Worm (Caenorhabditis elegans): ENCODE results near the gene F59B10.5.

Gene F59B10.5

DNA sequence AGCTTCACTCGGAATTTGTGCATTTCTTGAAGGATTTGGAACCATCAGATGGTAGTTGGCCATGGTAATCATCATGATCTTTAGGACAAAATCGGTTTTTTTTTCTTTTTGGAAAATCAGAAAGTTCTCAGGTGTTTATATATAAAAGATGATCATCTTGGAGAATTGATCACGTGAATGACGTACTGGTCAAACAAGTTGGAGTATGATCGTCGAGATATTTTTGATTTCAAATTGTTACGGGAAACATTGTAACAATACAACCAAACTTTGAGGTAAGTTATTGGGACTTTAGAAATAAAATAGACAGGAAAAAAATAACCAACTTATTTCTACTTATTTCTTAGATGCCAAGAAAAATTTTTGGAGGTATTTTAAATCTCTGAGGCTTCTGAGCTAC, 4.5 kb downstream of the F59B10.5 start, which contains the start of gene F59B10.4:
Gene F59B10.4 (minus strand): TSS at position 101 of the 400 bp plus-strand sequence.
- no peak for TF ChIP-seq mdl-1 (tag; optimal IDR thresholded peaks at IDR 0.05)
- TF ChIP-seq elt-2 (tag; optimal IDR thresholded peaks at IDR 0.05), result no peak
- no peak for TF ChIP-seq nhr-25 (tag; optimal IDR thresholded peaks at IDR 0.05)
- TF ChIP-seq tbx-2 (tag; optimal IDR thresholded peaks at IDR 0.05), result no peak
- no peak for TF ChIP-seq daf-12 (tag; optimal IDR thresholded peaks at IDR 0.05)
- TF ChIP-seq ztf-4 (tag; optimal IDR thresholded peaks at IDR 0.05), result no peak
- no peak for TF ChIP-seq ceh-28 (tag; optimal IDR thresholded peaks at IDR 0.05)
- no peak for TF ChIP-seq ceh-9 (tag; optimal IDR thresholded peaks at IDR 0.05)
- no peak for TF ChIP-seq lsy-12 (tag; optimal IDR thresholded peaks at IDR 0.05)
- no peak for TF ChIP-seq nhr-28 (tag; optimal IDR thresholded peaks at IDR 0.05)
- TF ChIP-seq ceh-16 (tag; optimal IDR thresholded peaks at IDR 0.05), result no peak
- no peak for TF ChIP-seq egl-27 (tag; optimal IDR thresholded peaks at IDR 0.05)
- TF ChIP-seq nfya-1 (tag; optimal IDR thresholded peaks at IDR 0.05; ENCODE audit: insufficient read depth), result no peak
- TF ChIP-seq ama-1 (optimal IDR thresholded peaks at IDR 0.05), result no peak

DNA sequence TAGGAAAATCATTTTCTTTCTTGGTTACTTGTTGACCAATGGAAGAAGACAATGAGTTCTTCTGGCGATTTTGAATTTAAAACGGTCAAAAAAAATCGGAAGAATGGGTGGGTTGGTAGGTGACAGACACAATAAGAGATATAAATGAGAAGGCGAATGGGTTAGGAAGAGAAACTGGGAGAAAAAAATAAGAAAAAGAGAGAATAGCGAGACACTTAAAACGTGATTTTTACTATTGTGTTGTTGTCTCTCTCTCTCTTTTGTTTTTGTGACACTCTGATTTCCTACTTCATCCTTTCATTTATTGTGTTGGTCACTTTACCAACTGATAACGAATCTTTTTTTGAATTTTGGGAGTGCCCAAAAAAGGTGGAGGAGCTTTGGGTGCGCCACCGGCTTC, 7.1 kb downstream of the F59B10.5 start:
- TF ChIP-seq nhr-23 (tag; optimal IDR thresholded peaks at IDR 0.05) (peak; percentile 40), skn-1 (tag; optimal IDR thresholded peaks at IDR 0.05) (no peak)

DNA sequence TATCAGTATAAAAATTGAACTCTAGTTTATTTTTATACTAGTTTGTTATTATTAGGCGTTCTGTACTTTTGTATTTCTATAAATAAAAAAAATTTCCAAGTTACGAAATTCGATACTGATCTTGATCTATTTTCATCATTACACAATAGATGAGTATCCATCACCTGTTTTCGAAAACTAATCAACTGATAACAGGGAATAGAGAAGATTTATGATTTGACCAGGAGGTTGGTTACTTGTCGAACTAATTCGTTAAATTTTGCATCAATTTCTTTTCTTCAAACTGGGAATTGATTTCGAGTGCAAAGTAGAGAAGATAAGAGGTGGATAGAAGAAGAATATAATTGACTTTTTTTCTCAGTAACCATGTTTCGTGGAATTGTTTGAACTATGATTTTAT, 8.1 kb downstream of the F59B10.5 start:
- TF ChIP-seq egl-5 (tag; optimal IDR thresholded peaks at IDR 0.05) (no peak), ceh-28 (tag; optimal IDR thresholded peaks at IDR 0.05) (peak; percentile 2), nhr-23 (tag; optimal IDR thresholded peaks at IDR 0.05) (peak; percentile 54)

DNA sequence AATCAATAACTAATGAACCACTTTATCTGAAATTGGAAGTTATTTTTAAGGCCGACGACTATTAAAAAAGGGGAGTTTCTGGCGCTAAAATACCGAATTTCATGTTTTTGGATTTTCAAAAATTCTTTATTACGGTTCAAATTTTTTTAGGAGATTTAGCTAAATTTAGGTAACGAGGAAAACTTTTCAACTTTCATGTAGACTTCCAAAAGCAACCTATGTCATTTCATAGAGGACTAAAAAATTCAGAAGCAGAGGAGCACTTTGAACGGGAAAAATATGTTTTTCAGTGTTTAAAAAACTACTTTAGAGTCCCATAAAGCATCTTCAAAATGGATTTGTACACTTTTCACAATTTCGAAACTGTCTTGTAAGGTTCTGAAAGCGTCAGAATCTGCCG, 10.1 kb downstream of the F59B10.5 start:
- TF ChIP-seq mml-1 (tag; optimal IDR thresholded peaks at IDR 0.05), result no peak
- no peak for TF ChIP-seq nhr-77 (tag; optimal IDR thresholded peaks at IDR 0.05)
- no peak for TF ChIP-seq ceh-9 (tag; optimal IDR thresholded peaks at IDR 0.05)
- TF ChIP-seq ceh-82 (tag; optimal IDR thresholded peaks at IDR 0.05), result no peak
- TF ChIP-seq nhr-23 (tag; optimal IDR thresholded peaks at IDR 0.05), result no peak
- TF ChIP-seq daf-12 (tag; optimal IDR thresholded peaks at IDR 0.05), result no peak
- TF ChIP-seq tbx-2 (tag; optimal IDR thresholded peaks at IDR 0.05), result no peak
- no peak for TF ChIP-seq hmg-11 (tag; optimal IDR thresholded peaks at IDR 0.05)
- no peak for TF ChIP-seq lin-39 (tag; optimal IDR thresholded peaks at IDR 0.05)
- no peak for TF ChIP-seq elt-1 (tag; optimal IDR thresholded peaks at IDR 0.05)
- TF ChIP-seq ZK546.5 (tag; optimal IDR thresholded peaks at IDR 0.05), result no peak
- no peak for TF ChIP-seq mdl-1 (tag; optimal IDR thresholded peaks at IDR 0.05)
- no peak for TF ChIP-seq lin-15B (tag; optimal IDR thresholded peaks at IDR 0.05)
- no peak for TF ChIP-seq ztf-4 (tag; optimal IDR thresholded peaks at IDR 0.05)

DNA sequence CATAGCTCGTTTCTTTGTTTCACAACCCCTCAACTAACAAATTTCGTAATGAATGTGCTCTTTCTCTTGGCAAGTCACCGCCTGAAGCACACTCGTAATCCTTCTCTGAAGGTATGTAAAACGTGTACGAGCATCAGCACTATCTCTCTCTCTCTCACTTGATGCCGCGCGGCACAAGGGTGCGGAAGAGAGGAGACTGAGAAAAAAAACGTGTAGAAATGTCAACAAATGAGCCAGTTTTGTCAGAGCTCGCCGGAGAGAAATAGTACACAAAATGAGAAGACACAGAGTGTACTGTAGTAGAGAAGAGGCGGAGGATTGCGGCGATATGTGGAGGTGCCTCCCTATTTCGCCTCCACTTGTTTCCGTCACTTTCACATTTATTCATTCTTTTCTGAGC, 13.2 kb downstream of the F59B10.5 start, which contains the start of gene F59B10.3:
Gene F59B10.3 (plus strand): TSS at position 301 of the 400 bp plus-strand sequence.
- TF ChIP-seq pha-4 (tag; optimal IDR thresholded peaks at IDR 0.05) (peak; percentile 63), unc-39 (tag; optimal IDR thresholded peaks at IDR 0.05) (no peak)

DNA sequence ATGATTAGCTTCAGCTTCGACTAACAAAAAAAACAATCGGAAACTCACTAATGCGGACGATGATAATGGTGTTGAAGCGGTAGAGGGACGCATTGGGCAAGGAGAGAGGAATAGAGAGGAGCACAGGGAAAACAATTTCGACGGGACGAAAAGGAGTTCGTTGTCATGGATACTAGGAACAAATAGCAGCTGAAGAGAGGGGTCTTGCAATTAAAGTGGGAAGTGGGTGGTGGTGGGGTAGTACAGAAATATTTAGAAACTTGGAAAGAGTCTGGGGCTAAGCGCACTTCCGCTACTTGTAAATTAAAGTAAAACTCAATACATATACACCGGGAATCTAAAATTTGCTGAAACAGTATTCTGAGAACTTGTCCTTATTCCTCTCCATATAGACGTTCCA, 13.7 kb downstream of the F59B10.5 start, which contains the start of gene F59B10.2:
Gene F59B10.2 (minus strand): TSS at position 101 of the 400 bp plus-strand sequence.
- TF ChIP-seq ama-1 (optimal IDR thresholded peaks at IDR 0.05), result no peak
- TF ChIP-seq ceh-9 (tag; optimal IDR thresholded peaks at IDR 0.05), result no peak
- TF ChIP-seq unc-62 (GFP tag; optimal IDR thresholded peaks at IDR 0.05), result no peak
- no peak for TF ChIP-seq nhr-77 (tag; optimal IDR thresholded peaks at IDR 0.05)
- no peak for TF ChIP-seq nhr-43 (tag; optimal IDR thresholded peaks at IDR 0.05; ENCODE audit: poor library complexity, severe bottlenecking)
- no peak for TF ChIP-seq ceh-16 (tag; optimal IDR thresholded peaks at IDR 0.05)
- TF ChIP-seq R02D3.7 (tag; optimal IDR thresholded peaks at IDR 0.05), result no peak
- no peak for TF ChIP-seq nhr-25 (tag; optimal IDR thresholded peaks at IDR 0.05)
- TF ChIP-seq ceh-28 (tag; optimal IDR thresholded peaks at IDR 0.05), result no peak
- TF ChIP-seq egl-5 (tag; optimal IDR thresholded peaks at IDR 0.05), result no peak
- no peak for TF ChIP-seq nhr-23 (tag; optimal IDR thresholded peaks at IDR 0.05)
- TF ChIP-seq fkh-2 (tag; optimal IDR thresholded peaks at IDR 0.05), result no peak
- TF ChIP-seq nfya-1 (tag; optimal IDR thresholded peaks at IDR 0.05; ENCODE audit: insufficient read depth), result no peak
- TF ChIP-seq unc-39 (tag; optimal IDR thresholded peaks at IDR 0.05), result no peak
- TF ChIP-seq lin-15B (tag; optimal IDR thresholded peaks at IDR 0.05), result no peak
- TF ChIP-seq pha-4 (tag; optimal IDR thresholded peaks at IDR 0.05), result no peak
- no peak for TF ChIP-seq nhr-67 (tag; optimal IDR thresholded peaks at IDR 0.05)

All from whole organism, L3 larva.